Fruit fly (Drosophila melanogaster): Measurements from ENCODE around the gene CG13033.

The CG13033 gene

dm6 chr3L:16545511-16545910, at the start of gene CG13033:
CG13033 (minus strand) TSS chr3L:16545628.
- TF ChIP-seq CG32121 (GFP tag; IDR thresholded peaks at IDR 0.05) (no peak), D1 (tag; optimal IDR thresholded peaks at IDR 0.05) (no peak), gl (tag; optimal IDR thresholded peaks at IDR 0.05) (no peak), CG10348 (GFP tag; IDR thresholded peaks at IDR 0.05) (no peak), CG34367 (tag; optimal IDR thresholded peaks at IDR 0.05) (no peak), Pif1A (GFP tag; optimal IDR thresholded peaks at IDR 0.05) (no peak), Ets98B (GFP tag; IDR thresholded peaks at IDR 0.05) (no peak), CG17806 (tag; optimal IDR thresholded peaks at IDR 0.05) (no peak), CG8159 (tag; optimal IDR thresholded peaks at IDR 0.05) (no peak), CG12605 (GFP tag; IDR thresholded peaks at IDR 0.05) (no peak), CG13204 (GFP tag; optimal IDR thresholded peaks at IDR 0.05) (no peak), Snoo (tag; optimal IDR thresholded peaks at IDR 0.05) (no peak), CG14655 (GFP tag; optimal IDR thresholded peaks at IDR 0.05) (no peak), CG4496 (GFP tag; IDR thresholded peaks at IDR 0.05) (no peak), Pif1B (GFP tag; optimal IDR thresholded peaks at IDR 0.05) (no peak), EcR (GFP tag; optimal IDR thresholded peaks at IDR 0.05) (no peak), CG8301 (tag; optimal IDR thresholded peaks at IDR 0.05) (no peak), fd96Ca (GFP tag; IDR thresholded peaks at IDR 0.05) (no peak), rn (GFP tag; IDR thresholded peaks at IDR 0.05) (no peak)

DNA sequence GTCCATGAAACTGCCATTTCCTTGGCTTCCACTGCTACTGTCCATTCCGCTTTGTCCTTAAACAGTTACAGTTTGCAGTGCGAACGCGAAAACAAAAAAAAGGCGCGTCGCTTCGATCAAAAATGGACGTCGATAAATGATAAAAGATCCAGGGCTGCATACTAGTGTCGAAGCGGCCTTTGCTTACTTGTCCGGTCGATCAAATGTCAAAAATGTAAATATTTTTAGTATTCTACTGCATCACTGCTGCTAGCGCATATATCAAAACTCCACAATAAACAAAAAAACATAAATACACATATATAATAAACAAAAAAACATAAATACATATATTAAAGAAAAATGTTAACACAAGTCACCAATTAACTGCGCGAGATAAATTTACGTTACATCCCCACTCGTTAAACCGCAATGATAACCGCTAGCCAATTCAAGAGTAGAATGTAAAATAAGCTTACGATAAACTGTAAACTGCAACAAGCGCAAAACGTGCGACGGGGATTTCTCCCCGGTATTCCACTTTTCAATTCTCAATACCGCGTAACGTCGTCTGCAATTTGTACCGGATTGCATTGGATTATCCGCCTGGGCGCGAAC, 49.6 kb upstream of the CG13033 start, which contains the start of the genes spd-2 and Apl:
Gene spd-2 (minus strand): TSS at position 93 of the 597 bp plus-strand sequence.
Gene Apl (plus strand): TSS at position 260 of the 597 bp plus-strand sequence.
- no peak for TF ChIP-seq D1 (tag; optimal IDR thresholded peaks at IDR 0.05)
- no peak for TF ChIP-seq CG15710 (tag; optimal IDR thresholded peaks at IDR 0.05)
- TF ChIP-seq Pif1A (GFP tag; optimal IDR thresholded peaks at IDR 0.05) = no peak
- no peak for TF ChIP-seq CG14655 (GFP tag; optimal IDR thresholded peaks at IDR 0.05)
- no peak for TF ChIP-seq gl (tag; optimal IDR thresholded peaks at IDR 0.05)
- no peak for TF ChIP-seq fd96Ca (GFP tag; IDR thresholded peaks at IDR 0.05)

DNA sequence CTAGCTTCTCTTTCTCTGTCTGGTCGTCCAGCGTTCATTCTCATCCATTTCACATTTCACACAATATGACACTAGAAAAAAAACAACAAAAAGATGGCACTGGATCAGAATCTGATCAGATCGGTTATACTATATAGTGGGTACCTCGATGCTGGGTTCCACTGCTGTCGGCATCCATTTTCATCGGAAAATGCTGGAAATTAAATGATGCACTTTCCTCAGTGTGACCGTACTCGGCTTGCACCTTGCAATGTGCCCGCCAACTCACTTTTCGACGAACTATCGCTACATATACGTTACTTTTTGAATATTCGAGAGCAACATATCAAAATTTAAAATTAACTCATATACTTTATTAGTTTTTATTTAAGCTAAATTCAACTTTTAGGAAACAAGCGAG, 45.4 kb upstream of the CG13033 start, which contains the start of gene tra:
Gene tra (minus strand): TSS at position 191 of the 400 bp plus-strand sequence.
- TF ChIP-seq CG17806 (tag; optimal IDR thresholded peaks at IDR 0.05) (no peak), CG10348 (GFP tag; IDR thresholded peaks at IDR 0.05) (no peak), CG13204 (GFP tag; optimal IDR thresholded peaks at IDR 0.05) (no peak), CG12605 (GFP tag; IDR thresholded peaks at IDR 0.05) (no peak), CG9948 (tag; optimal IDR thresholded peaks at IDR 0.05) (no peak), gl (tag; optimal IDR thresholded peaks at IDR 0.05) (no peak), CG4496 (GFP tag; IDR thresholded peaks at IDR 0.05) (no peak), CG15710 (tag; optimal IDR thresholded peaks at IDR 0.05) (no peak), CG14655 (GFP tag; optimal IDR thresholded peaks at IDR 0.05) (no peak), EcR (GFP tag; optimal IDR thresholded peaks at IDR 0.05) (no peak), Pif1A (GFP tag; optimal IDR thresholded peaks at IDR 0.05) (no peak), D1 (tag; optimal IDR thresholded peaks at IDR 0.05) (no peak), fd96Ca (GFP tag; IDR thresholded peaks at IDR 0.05) (no peak), CG32121 (GFP tag; IDR thresholded peaks at IDR 0.05) (no peak), rn (GFP tag; IDR thresholded peaks at IDR 0.05) (no peak)

DNA sequence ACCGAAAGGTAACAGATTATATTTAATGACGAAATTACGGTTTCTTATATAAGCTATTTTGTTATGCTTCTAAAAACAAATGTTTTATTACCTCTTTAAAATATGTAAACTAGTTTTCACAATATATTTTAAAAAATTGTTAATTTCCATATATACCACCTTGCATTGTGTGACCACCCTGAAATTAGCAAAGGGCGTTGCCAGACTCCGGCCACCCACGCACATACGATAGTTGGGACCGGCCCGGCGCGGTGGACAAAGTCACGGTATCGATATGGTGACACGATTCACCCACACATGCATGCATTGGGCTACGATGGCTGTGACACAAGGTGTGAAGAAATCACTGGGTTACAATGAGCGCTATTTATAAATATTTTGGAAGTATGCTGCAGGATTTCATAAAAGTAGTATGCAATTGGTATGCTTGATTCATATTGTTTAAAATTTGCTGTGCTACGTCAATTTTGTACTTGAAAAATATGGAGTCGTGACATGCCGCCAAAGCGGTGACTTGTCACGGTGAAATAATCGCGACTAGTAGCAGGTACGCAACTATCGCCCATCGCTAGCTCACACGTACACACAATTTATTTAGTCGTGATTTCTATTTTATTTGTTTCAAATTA, 42.7 kb upstream of the CG13033 start:
- TF ChIP-seq CG8301 (tag; optimal IDR thresholded peaks at IDR 0.05) (no peak), CG14655 (GFP tag; optimal IDR thresholded peaks at IDR 0.05) (no peak), gl (tag; optimal IDR thresholded peaks at IDR 0.05) (no peak), D1 (tag; optimal IDR thresholded peaks at IDR 0.05) (no peak), CG12605 (GFP tag; IDR thresholded peaks at IDR 0.05) (peak; percentile 49; the same call in 1 of the 2 replicates), rn (GFP tag; IDR thresholded peaks at IDR 0.05) (no peak), Pif1A (GFP tag; optimal IDR thresholded peaks at IDR 0.05) (no peak), Pif1B (GFP tag; optimal IDR thresholded peaks at IDR 0.05) (no peak), CG34367 (tag; optimal IDR thresholded peaks at IDR 0.05) (no peak), Ets98B (GFP tag; IDR thresholded peaks at IDR 0.05) (peak; percentile 62), Snoo (tag; optimal IDR thresholded peaks at IDR 0.05) (peak; percentile 8), CG17806 (tag; optimal IDR thresholded peaks at IDR 0.05) (peak; percentile 6), CG10348 (GFP tag; IDR thresholded peaks at IDR 0.05) (no peak), EcR (GFP tag; optimal IDR thresholded peaks at IDR 0.05) (no peak), CG4496 (GFP tag; IDR thresholded peaks at IDR 0.05) (peak; percentile 73; the same call in 2 of the 3 replicates), CG15710 (tag; optimal IDR thresholded peaks at IDR 0.05) (peak; percentile 45), CG32121 (GFP tag; IDR thresholded peaks at IDR 0.05) (peak; percentile 60), CG13204 (GFP tag; optimal IDR thresholded peaks at IDR 0.05) (no peak), CG9948 (tag; optimal IDR thresholded peaks at IDR 0.05) (no peak), fd96Ca (GFP tag; IDR thresholded peaks at IDR 0.05) (0 out of 3 replicates have a peak, but pooled peaks have one; percentile 41), CG8159 (tag; optimal IDR thresholded peaks at IDR 0.05) (peak; percentile 45)

dm6 chr3L:16586989-16587388, 41.6 kb upstream of the CG13033 start, which contains the start of the genes Syx8 and CG32163:
Syx8 (minus strand) TSS chr3L:16587057.
CG32163 (plus strand) TSS chr3L:16587157.
- no peak for TF ChIP-seq rn (GFP tag; IDR thresholded peaks at IDR 0.05)
- TF ChIP-seq CG9948 (tag; optimal IDR thresholded peaks at IDR 0.05) = no peak
- no peak for TF ChIP-seq Ets98B (GFP tag; IDR thresholded peaks at IDR 0.05)
- TF ChIP-seq Snoo (tag; optimal IDR thresholded peaks at IDR 0.05) = no peak
- TF ChIP-seq CG17806 (tag; optimal IDR thresholded peaks at IDR 0.05) = no peak
- TF ChIP-seq fd96Ca (GFP tag; IDR thresholded peaks at IDR 0.05) = no peak
- TF ChIP-seq CG32121 (GFP tag; IDR thresholded peaks at IDR 0.05) = no peak
- TF ChIP-seq D1 (tag; optimal IDR thresholded peaks at IDR 0.05) = no peak
- no peak for TF ChIP-seq CG13204 (GFP tag; optimal IDR thresholded peaks at IDR 0.05)
- TF ChIP-seq CG14655 (GFP tag; optimal IDR thresholded peaks at IDR 0.05) = no peak
- TF ChIP-seq CG10348 (GFP tag; IDR thresholded peaks at IDR 0.05) = no peak
- no peak for TF ChIP-seq CG4496 (GFP tag; IDR thresholded peaks at IDR 0.05)
- no peak for TF ChIP-seq Pif1B (GFP tag; optimal IDR thresholded peaks at IDR 0.05)
- TF ChIP-seq EcR (GFP tag; optimal IDR thresholded peaks at IDR 0.05) = no peak
- no peak for TF ChIP-seq Pif1A (GFP tag; optimal IDR thresholded peaks at IDR 0.05)
- TF ChIP-seq gl (tag; optimal IDR thresholded peaks at IDR 0.05) = no peak

Data from whole organism, pupa.